Fruit fly (Drosophila melanogaster): ENCODE data around the gene Lgr4.

Lgr4 gene

DNA sequence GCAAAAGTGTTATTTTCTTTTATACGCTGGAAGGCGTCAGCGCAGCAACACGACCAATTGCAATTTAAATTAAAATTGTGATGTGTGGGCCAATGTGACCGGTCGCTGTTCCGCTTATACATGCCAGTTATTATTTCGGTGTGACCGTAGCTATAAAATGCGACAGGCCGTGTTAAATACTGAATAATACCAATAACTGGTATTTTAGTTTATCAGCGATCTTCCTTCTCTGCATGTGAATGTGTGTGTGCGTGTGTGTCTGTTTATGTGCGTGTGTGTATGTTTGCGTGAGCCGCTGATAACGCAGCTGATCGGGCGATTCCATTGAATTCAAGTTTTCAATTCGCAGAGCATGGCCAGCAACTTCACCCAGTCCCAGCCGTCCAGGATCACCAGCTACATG is 60.2 kb downstream of the Lgr4 start, which contains the start of the genes CG32638, CG15717 and MFS10 (continued):
- TF ChIP-seq CG3281 (GFP tag; optimal IDR thresholded peaks at IDR 0.05) (no peak), sens-2 (GFP tag; IDR thresholded peaks at IDR 0.05) (no peak), ash1 (GFP tag; optimal IDR thresholded peaks at IDR 0.05) (no peak), CHES-1-like (GFP tag; optimal IDR thresholded peaks at IDR 0.05) (peak; percentile 46), CG9609 (GFP tag; optimal IDR thresholded peaks at IDR 0.05) (no peak), CG6254 (GFP tag; optimal IDR thresholded peaks at IDR 0.05) (no peak), CG2875 (GFP tag; optimal IDR thresholded peaks at IDR 0.05) (no peak), CG3163 (GFP tag; optimal IDR thresholded peaks at IDR 0.05) (no peak), twi (tag; optimal IDR thresholded peaks at IDR 0.05) (no peak), Side (GFP tag; optimal IDR thresholded peaks at IDR 0.05) (no peak), gt (GFP tag; IDR thresholded peaks at IDR 0.05) (no peak), run (tag; optimal IDR thresholded peaks at IDR 0.05) (no peak), PHDP (tag; optimal IDR thresholded peaks at IDR 0.05) (no peak), Mad (GFP tag; optimal IDR thresholded peaks at IDR 0.05) (peak; percentile 25), CG30020 (tag; optimal IDR thresholded peaks at IDR 0.05) (peak; percentile 20), gem (tag; optimal IDR thresholded peaks at IDR 0.05) (peak; percentile 6), pzg (GFP tag; optimal IDR thresholded peaks at IDR 0.05) (peak; percentile 95), mam (GFP tag; optimal IDR thresholded peaks at IDR 0.05) (no peak), Eip74EF (GFP tag; optimal IDR thresholded peaks at IDR 0.05) (no peak), Stat92E (GFP tag; optimal IDR thresholded peaks at IDR 0.05) (peak in 1 of 3 experiments; percentile 64), cato (GFP tag; optimal IDR thresholded peaks at IDR 0.05; ENCODE audit: borderline replicate concordance) (no peak), CG16779 (GFP tag; IDR thresholded peaks at IDR 0.05) (no peak), en (GFP tag; optimal IDR thresholded peaks at IDR 0.05) (no peak), oc (tag; optimal IDR thresholded peaks at IDR 0.05) (peak; percentile 17), da (GFP tag; optimal IDR thresholded peaks at IDR 0.05) (no peak), CG10565 (GFP tag; optimal IDR thresholded peaks at IDR 0.05) (no peak), NC2β (GFP tag; optimal IDR thresholded peaks at IDR 0.05) (no peak), ewg (GFP tag; optimal IDR thresholded peaks at IDR 0.05) (peak; percentile 43), CG13424 (tag; optimal IDR thresholded peaks at IDR 0.05) (no peak), HmgZ (tag; optimal IDR thresholded peaks at IDR 0.05) (peak; percentile 83), Dek (tag; optimal IDR thresholded peaks at IDR 0.05) (no peak), Dad (GFP tag; optimal IDR thresholded peaks at IDR 0.05) (peak; percentile 17), CG17829 (tag; optimal IDR thresholded peaks at IDR 0.05) (peak; percentile 60), CG3995 (GFP tag; optimal IDR thresholded peaks at IDR 0.05) (peak; percentile 2), CG4404 (GFP tag; IDR thresholded peaks at IDR 0.05) (no peak), CG9797 (GFP tag; optimal IDR thresholded peaks at IDR 0.05) (peak; percentile 98), Pdp1 (GFP tag; optimal IDR thresholded peaks at IDR 0.05) (peak in 1 of 2 experiments; percentile 43), NK7.1 (GFP tag; optimal IDR thresholded peaks at IDR 0.05) (no peak), Xrp1 (GFP tag; IDR thresholded peaks at IDR 0.05) (no peak), CG31388 (GFP tag; optimal IDR thresholded peaks at IDR 0.05) (no peak), unpg (GFP tag; optimal IDR thresholded peaks at IDR 0.05) (peak; percentile 21), Dp (GFP tag; optimal IDR thresholded peaks at IDR 0.05) (peak; percentile 62), CG30431 (GFP tag; optimal IDR thresholded peaks at IDR 0.05) (no peak), psq (GFP tag; optimal IDR thresholded peaks at IDR 0.05) (no peak), CG1603 (tag; optimal IDR thresholded peaks at IDR 0.05) (peak; percentile 85), ftz-f1 (GFP tag; optimal IDR thresholded peaks at IDR 0.05) (peak; percentile 64), lola (GFP tag; optimal IDR thresholded peaks at IDR 0.05) (peak in 1 of 3 experiments; percentile 5), CG10147 (GFP tag; optimal IDR thresholded peaks at IDR 0.05) (peak; percentile 10), D19B (GFP tag; optimal IDR thresholded peaks at IDR 0.05) (no peak), ttk (GFP tag; IDR thresholded peaks at IDR 0.05) (no peak)

All from whole organism, embryonic.